Worm (Caenorhabditis elegans) whole organism, mixed stage, embryonic: Measurements from ENCODE around the gene ceh-53.

ENCODE experiments used
- bed-3 ChIP-seq: fragments of 200-800 bp; sonication (Bioruptor generic); optimal IDR thresholded peaks from 3 replicates; lab custom pipeline; 2018; ENCODE audit warnings: mild to moderate bottlenecking, missing genetic modification characterization, moderate library complexity, missing compliant biosample characterization
- ceh-39 ChIP-seq: fragments of 150-350 bp; optimal IDR thresholded peaks from 2 replicates; lab custom pipeline; 2014; ENCODE audit warnings: missing biosample characterization, missing genetic modification characterization
- ces-1 ChIP-seq: fragments of 150-350 bp; optimal IDR thresholded peaks from 2 replicates; lab custom pipeline; 2014; ENCODE audit warnings: missing biosample characterization, missing genetic modification reagents, missing genetic modification characterization
- elt-1 ChIP-seq: sonication (generic microtip); optimal IDR thresholded peaks from 2 replicates; lab custom pipeline; 2017; ENCODE audit warnings: missing genetic modification characterization, mild to moderate bottlenecking, missing compliant biosample characterization, antibody characterized with exemption, moderate library complexity, borderline replicate concordance; ENCODE audit not compliant: insufficient read depth
- flh-1 ChIP-seq: fragments of 200-800 bp; sonication (Bioruptor generic); optimal IDR thresholded peaks from 2 replicates; lab custom pipeline; 2018; ENCODE audit warnings: mild to moderate bottlenecking, missing genetic modification characterization, moderate library complexity, missing compliant biosample characterization
- mls-2 ChIP-seq: sonication (generic microtip); optimal IDR thresholded peaks from 2 replicates; lab custom pipeline; 2016; ENCODE audit warnings: mild to moderate bottlenecking, missing genetic modification characterization, moderate library complexity, missing compliant biosample characterization
- nhr-12 ChIP-seq: fragments of 150-350 bp; optimal IDR thresholded peaks from 2 replicates; lab custom pipeline; 2014; ENCODE audit warnings: missing biosample characterization, missing genetic modification characterization
- nhr-237 ChIP-seq: fragments of 150-350 bp; optimal IDR thresholded peaks from 2 replicates; lab custom pipeline; 2014; ENCODE audit warnings: missing biosample characterization, missing genetic modification characterization
- nhr-76 ChIP-seq: sonication (generic microtip); optimal IDR thresholded peaks from 2 replicates; lab custom pipeline; 2017; ENCODE audit warnings: missing biosample characterization, missing genetic modification characterization
- pha-4 ChIP-seq: fragments of 150-350 bp; optimal IDR thresholded peaks from 2 replicates; lab custom pipeline; 2018; ENCODE audit warnings: missing biosample characterization, missing genetic modification reagents, missing genetic modification characterization

ce11 chrIV:3517582-3517981 lies 19.6 kb downstream of the ceh-53 start:
- TF ChIP-seq ceh-39 (tag; lab: Kevin White, UChicago) (no peak), bed-3 (GFP tag; lab: Kevin White, UChicago) (no peak), ces-1 (GFP tag; lab: Kevin White, UChicago) (no peak), nhr-76 (no peak), nhr-12 (tag; lab: Kevin White, UChicago) (no peak), flh-1 (GFP tag; lab: Kevin White, UChicago) (no peak), elt-1 (no peak), pha-4 (tag; lab: Kevin White, UChicago) (no peak), mls-2 (tag; lab: Kevin White, UChicago) (no peak), nhr-237 (tag; lab: Kevin White, UChicago) (no peak)
